Fruit fly (Drosophila melanogaster): Measurements from ENCODE around the gene Top2.
A peak's percentile ranks its signal among the peaks of the same experiment; 100 is the strongest.

The Top2 gene

DNA sequence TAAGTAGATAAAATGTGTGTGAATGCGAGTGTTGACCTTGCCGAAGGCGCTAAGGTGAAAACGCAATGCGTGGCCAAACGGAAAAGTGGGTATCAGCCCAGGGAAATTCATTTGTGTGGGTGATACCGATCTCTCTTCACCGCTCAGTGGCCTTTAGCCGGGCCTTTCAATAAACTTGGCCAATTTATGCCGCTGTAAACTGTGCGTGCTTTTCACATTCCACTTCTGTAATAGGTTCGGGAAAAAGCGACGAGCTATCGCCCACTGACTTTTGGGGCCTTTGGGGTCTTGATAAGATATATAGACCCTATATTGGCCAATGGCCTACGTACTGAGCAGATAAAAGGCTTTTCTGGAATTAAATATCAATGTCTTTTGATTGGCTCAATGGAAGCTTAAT, 31.7 kb downstream of the Top2 start:
- TF ChIP-seq CG31627 (GFP tag; optimal IDR thresholded peaks at IDR 0.05) (no peak), salr (GFP tag; optimal IDR thresholded peaks at IDR 0.05) (no peak), CG3032 (tag; optimal IDR thresholded peaks at IDR 0.05) (no peak), Eip78C (GFP tag) (no peak), vri (GFP tag; optimal IDR thresholded peaks at IDR 0.05) (peak; percentile 59), net (GFP tag; optimal IDR thresholded peaks at IDR 0.05) (no peak), fkh (GFP tag; optimal IDR thresholded peaks at IDR 0.05) (no peak), acj6 (GFP tag; optimal IDR thresholded peaks at IDR 0.05) (no peak), Eip93F (GFP tag; optimal IDR thresholded peaks at IDR 0.05) (peak; percentile 8), Blimp-1 (GFP tag; optimal IDR thresholded peaks at IDR 0.05) (no peak), CG3919 (GFP tag; optimal IDR thresholded peaks at IDR 0.05) (no peak)

DNA sequence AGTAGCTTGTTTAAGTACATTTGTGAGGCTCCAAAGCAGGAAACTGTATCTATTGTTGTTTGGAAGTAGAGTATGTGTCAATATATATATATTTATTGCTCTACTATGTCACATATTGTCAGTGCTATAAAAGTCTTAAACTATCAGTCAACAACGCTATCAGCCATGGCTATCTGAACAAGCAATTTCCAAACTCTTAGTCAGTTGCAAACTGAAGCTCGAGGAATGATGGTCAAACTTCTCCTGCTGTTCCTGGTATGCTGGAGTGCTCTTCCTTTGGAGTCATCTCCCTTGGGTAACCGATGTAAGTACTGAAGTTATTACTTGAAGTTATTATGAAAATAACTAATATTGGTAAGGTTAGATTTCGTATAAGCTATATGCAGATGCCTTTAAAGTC, 34.4 kb downstream of the Top2 start, which contains the start of gene lectin-37Db:
Gene lectin-37Db (plus strand): TSS at position 204 of the 400 bp plus-strand sequence.
- TF ChIP-seq Hr38 (GFP tag; optimal IDR thresholded peaks at IDR 0.05) (no peak), pdm3 (GFP tag; optimal IDR thresholded peaks at IDR 0.05) (no peak), dac (GFP tag; optimal IDR thresholded peaks at IDR 0.05) (no peak), salr (GFP tag; optimal IDR thresholded peaks at IDR 0.05) (no peak), CG8119 (GFP tag; IDR thresholded peaks at IDR 0.05) (no peak), Ets21C (GFP tag; optimal IDR thresholded peaks at IDR 0.05) (no peak), CG10631 (GFP tag; optimal IDR thresholded peaks at IDR 0.05) (no peak), CG11762 (GFP tag; optimal IDR thresholded peaks at IDR 0.05; ENCODE audit: insufficient read depth) (no peak), Sox102F (GFP tag; optimal IDR thresholded peaks at IDR 0.05) (no peak), Smox (GFP tag; optimal IDR thresholded peaks at IDR 0.05) (no peak), CG15336 (GFP tag; IDR thresholded peaks at IDR 0.05) (no peak), CG6163 (GFP tag; IDR thresholded peaks at IDR 0.05) (no peak), svp (GFP tag) (no peak), CG6854 (GFP tag; optimal IDR thresholded peaks at IDR 0.05) (no peak), esn (GFP tag; optimal IDR thresholded peaks at IDR 0.05) (no peak), net (GFP tag; optimal IDR thresholded peaks at IDR 0.05) (no peak), CG7368 (GFP tag; optimal IDR thresholded peaks at IDR 0.05) (no peak), CG10669 (GFP tag; optimal IDR thresholded peaks at IDR 0.05) (no peak), CG1621 (tag; optimal IDR thresholded peaks at IDR 0.05) (no peak)

DNA sequence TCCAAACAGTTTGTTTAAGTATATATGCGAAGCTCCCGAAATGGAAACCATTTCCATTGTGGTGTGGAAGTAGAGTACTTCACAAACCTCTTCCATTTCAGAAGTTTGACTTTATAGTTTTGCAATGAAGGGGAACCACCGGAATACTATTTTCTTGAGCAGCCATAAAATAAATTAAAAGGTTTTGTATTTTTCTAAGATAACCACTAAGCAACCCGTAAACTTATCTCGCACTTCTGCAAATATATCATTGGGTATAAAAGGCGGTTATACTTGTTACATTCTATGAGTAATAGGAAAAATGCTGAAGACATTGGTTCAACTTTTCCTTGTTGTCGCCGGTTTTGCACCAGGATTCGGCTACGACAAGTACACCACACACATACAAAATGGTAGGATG, 35.3 kb downstream of the Top2 start, which contains the start of gene lectin-37Da:
Gene lectin-37Da (plus strand): TSS at position 301 of the 400 bp plus-strand sequence.
- TF ChIP-seq CG10669 (GFP tag; optimal IDR thresholded peaks at IDR 0.05) (no peak), topi (GFP tag; optimal IDR thresholded peaks at IDR 0.05) (no peak), salr (GFP tag; optimal IDR thresholded peaks at IDR 0.05) (no peak), CG11902 (GFP tag; optimal IDR thresholded peaks at IDR 0.05) (no peak), CG6808 (GFP tag; optimal IDR thresholded peaks at IDR 0.05) (no peak), Met (GFP tag; optimal IDR thresholded peaks at IDR 0.05) (no peak), Eip78C (GFP tag) (no peak), CG6854 (GFP tag; optimal IDR thresholded peaks at IDR 0.05) (no peak), ss (GFP tag; optimal IDR thresholded peaks at IDR 0.05) (no peak), CG32006 (GFP tag; optimal IDR thresholded peaks at IDR 0.05) (no peak), Ets21C (GFP tag; optimal IDR thresholded peaks at IDR 0.05) (no peak), Sox14 (GFP tag; optimal IDR thresholded peaks at IDR 0.05) (no peak)

DNA sequence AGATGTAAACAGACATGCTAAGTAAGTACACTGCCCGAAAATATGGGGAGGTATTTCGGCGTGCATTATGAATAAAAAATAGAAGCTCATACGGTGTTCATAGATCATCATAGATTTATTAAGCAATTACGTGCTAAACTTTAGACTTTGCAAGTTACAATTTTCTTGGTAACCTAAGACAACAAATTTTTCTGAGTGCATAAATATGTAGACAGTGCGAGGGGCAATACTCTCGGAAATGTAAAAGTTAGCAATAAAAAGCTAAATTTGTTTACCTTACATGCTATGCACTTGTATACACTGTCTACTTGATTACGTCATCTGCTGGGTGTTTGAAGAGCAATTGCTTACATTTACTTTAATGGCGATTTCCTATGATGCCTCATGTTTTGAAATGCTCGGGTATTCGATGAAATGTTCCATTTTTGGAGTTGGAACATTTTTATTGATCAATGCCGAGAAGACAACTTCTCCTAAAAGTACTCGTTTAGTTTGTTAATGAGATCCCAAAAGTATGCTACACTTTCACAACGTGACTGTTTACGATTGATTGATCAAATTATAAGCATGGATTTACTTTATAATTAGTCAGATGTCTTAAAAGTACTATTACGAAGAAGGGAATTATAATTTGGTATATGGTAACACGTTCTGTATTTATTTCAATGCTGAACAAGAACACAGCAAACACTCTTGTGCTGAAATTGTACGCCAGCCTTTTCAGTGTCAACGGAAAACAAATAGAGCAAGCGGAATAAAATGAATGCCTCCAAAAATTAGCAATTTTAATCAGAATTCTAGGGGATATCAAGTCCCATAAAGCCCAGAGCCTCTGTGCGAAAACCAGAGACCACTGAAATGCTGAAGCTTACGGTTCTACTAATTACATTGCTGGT, 36.4 kb downstream of the Top2 start, which contains the start of gene Lectin-galC1:
Gene Lectin-galC1 (plus strand): TSS at position 846 of the 896 bp plus-strand sequence.
- TF ChIP-seq spab (GFP tag; optimal IDR thresholded peaks at IDR 0.05) (no peak), achi (GFP tag; optimal IDR thresholded peaks at IDR 0.05) (peak; percentile 72), CG1621 (tag; optimal IDR thresholded peaks at IDR 0.05) (no peak), CG6792 (GFP tag; optimal IDR thresholded peaks at IDR 0.05) (peak; percentile 12), CG6808 (GFP tag; optimal IDR thresholded peaks at IDR 0.05) (no peak), Eip78C (GFP tag) (peak; percentile 76), Gug (GFP tag; IDR thresholded peaks at IDR 0.05) (peak; percentile 66), CG8119 (GFP tag; IDR thresholded peaks at IDR 0.05) (peak; percentile 74; the same call in 2 of the 3 replicates), CG16779 (tag; optimal IDR thresholded peaks at IDR 0.05) (peak; percentile 42), Blimp-1 (GFP tag; optimal IDR thresholded peaks at IDR 0.05) (no peak), vri (GFP tag; optimal IDR thresholded peaks at IDR 0.05) (no peak), acj6 (GFP tag; optimal IDR thresholded peaks at IDR 0.05) (peak; percentile 49), Eip93F (GFP tag; optimal IDR thresholded peaks at IDR 0.05) (no peak), Hr38 (GFP tag; optimal IDR thresholded peaks at IDR 0.05) (no peak), svp (GFP tag) (no peak), CG10669 (GFP tag; optimal IDR thresholded peaks at IDR 0.05) (peak; percentile 4), esn (GFP tag; optimal IDR thresholded peaks at IDR 0.05) (peak; percentile 21), dsx (GFP tag; optimal IDR thresholded peaks at IDR 0.05; ENCODE audit: poor library complexity, severe bottlenecking) (no peak), CG11762 (GFP tag; optimal IDR thresholded peaks at IDR 0.05; ENCODE audit: insufficient read depth) (peak; percentile 35), CG10631 (GFP tag; optimal IDR thresholded peaks at IDR 0.05) (peak; percentile 33), dac (GFP tag; optimal IDR thresholded peaks at IDR 0.05) (peak; percentile 32), Hr4 (GFP tag; optimal IDR thresholded peaks at IDR 0.05) (peak; percentile 80)

Data from whole organism, prepupa.